Worm (Caenorhabditis elegans): ENCODE measurements around the gene dnj-8.

dnj-8 gene

ce11 chrII:6588605-6589292 is 9.1 kb downstream of the dnj-8 start, which contains the start of gene icd-1 (continued):
- peak in 5 of 6 experiments; percentile 50 to 93 (median 68) for TF ChIP-seq elt-3 (tag; optimal IDR thresholded peaks at IDR 0.05)
- peak; percentile 67 for TF ChIP-seq mef-2 (tag; optimal IDR thresholded peaks at IDR 0.05)
- peak; percentile 83 for TF ChIP-seq snpc-4 (tag; optimal IDR thresholded peaks at IDR 0.05)
- peak; percentile 99 for TF ChIP-seq nhr-71 (tag; optimal IDR thresholded peaks at IDR 0.05)
- TF ChIP-seq ces-1 (GFP tag; optimal IDR thresholded peaks at IDR 0.05) = no peak
- peak; percentile 89 for TF ChIP-seq ceh-88 (GFP tag; IDR thresholded peaks at IDR 0.05)
- peak; percentile 71 for TF ChIP-seq lin-15B (tag; optimal IDR thresholded peaks at IDR 0.05)
- TF ChIP-seq xbp-1 (tag; optimal IDR thresholded peaks at IDR 0.05) = peak; percentile 94
- peak; percentile 44 for TF ChIP-seq sox-4 (tag; optimal IDR thresholded peaks at IDR 0.05)
- TF ChIP-seq ztf-4 (tag; optimal IDR thresholded peaks at IDR 0.05) = peak; percentile 97
- peak; percentile 96 for TF ChIP-seq fkh-8 (tag; optimal IDR thresholded peaks at IDR 0.05)
- peak; percentile 94 for TF ChIP-seq lin-39 (tag; optimal IDR thresholded peaks at IDR 0.05)
- TF ChIP-seq dsc-1 (tag; optimal IDR thresholded peaks at IDR 0.05) = peak; percentile 94
- TF ChIP-seq fkh-10 (GFP tag; optimal IDR thresholded peaks at IDR 0.05) = peak; percentile 86
- peak; percentile 98 for TF ChIP-seq nhr-20 (tag; optimal IDR thresholded peaks at IDR 0.05)
- TF ChIP-seq jun-1 (tag; optimal IDR thresholded peaks at IDR 0.05) = peak; percentile 94
- TF ChIP-seq ceh-8 (GFP tag; optimal IDR thresholded peaks at IDR 0.05) = peak; percentile 80
- TF ChIP-seq lin-13 (GFP tag; optimal IDR thresholded peaks at IDR 0.05) = peak; percentile 84
- peak in 1 of 2 experiments; percentile 85 for TF ChIP-seq ztf-11 (tag; optimal IDR thresholded peaks at IDR 0.05)
- TF ChIP-seq ceh-90 (tag; optimal IDR thresholded peaks at IDR 0.05) = peak; percentile 28
- peak; percentile 65 for TF ChIP-seq mab-9 (GFP tag; IDR thresholded peaks at IDR 0.05)
- peak; percentile 88 for TF ChIP-seq irx-1 (tag; optimal IDR thresholded peaks at IDR 0.05)
- no peak for TF ChIP-seq nhr-12 (tag; optimal IDR thresholded peaks at IDR 0.05)
- TF ChIP-seq blmp-1 (tag; optimal IDR thresholded peaks at IDR 0.05) = peak; percentile 79
- peak; percentile 90 for TF ChIP-seq pax-3 (tag; optimal IDR thresholded peaks at IDR 0.05)
- peak in 1 of 2 experiments; percentile 82 for TF ChIP-seq egl-27 (tag; optimal IDR thresholded peaks at IDR 0.05)
- TF ChIP-seq lin-35 (GFP tag; optimal IDR thresholded peaks at IDR 0.05) = peak; percentile 84 to 87
- peak; percentile 86 for TF ChIP-seq egl-13 (tag; optimal IDR thresholded peaks at IDR 0.05)
- TF ChIP-seq nhr-76 (tag; optimal IDR thresholded peaks at IDR 0.05) = no peak
- no peak for TF ChIP-seq alr-1 (tag; optimal IDR thresholded peaks at IDR 0.05; ENCODE audit: borderline replicate concordance)
- TF ChIP-seq mdl-1 (tag; optimal IDR thresholded peaks at IDR 0.05) = peak; percentile 45 to 89
- TF ChIP-seq swsn-7 (tag; optimal IDR thresholded peaks at IDR 0.05) = peak; percentile 98
- peak; percentile 94 for TF ChIP-seq mep-1 (tag; optimal IDR thresholded peaks at IDR 0.05)
- TF ChIP-seq Y116A8C.19 (tag; optimal IDR thresholded peaks at IDR 0.05; ENCODE audit: borderline replicate concordance) = no peak
- TF ChIP-seq zip-4 (GFP tag; optimal IDR thresholded peaks at IDR 0.05) = peak; percentile 99
- peak; percentile 95 for TF ChIP-seq grh-1 (GFP tag; IDR thresholded peaks at IDR 0.05)
- no peak for TF ChIP-seq vab-15 (tag; optimal IDR thresholded peaks at IDR 0.05)
- peak; percentile 89 for TF ChIP-seq lir-3 (tag; optimal IDR thresholded peaks at IDR 0.05; ENCODE audit: poor library complexity)
- peak; percentile 76 to 81 (median 76) for TF ChIP-seq dpl-1 (GFP tag; optimal IDR thresholded peaks at IDR 0.05)
- TF ChIP-seq unc-86 (tag; optimal IDR thresholded peaks at IDR 0.05) = peak; percentile 95
- TF ChIP-seq lsy-2 (tag; optimal IDR thresholded peaks at IDR 0.05) = peak; percentile 94 to 96
- TF ChIP-seq ceh-63 (GFP tag; optimal IDR thresholded peaks at IDR 0.05) = no peak
- peak; percentile 99 for TF ChIP-seq nhr-85 (tag)
- TF ChIP-seq fos-1 (tag; optimal IDR thresholded peaks at IDR 0.05) = peak; percentile 95
- TF ChIP-seq unc-30 (tag; optimal IDR thresholded peaks at IDR 0.05) = no peak
- TF ChIP-seq nhr-90 (tag; optimal IDR thresholded peaks at IDR 0.05; ENCODE audit: poor library complexity) = peak; percentile 94
- TF ChIP-seq lin-14 (GFP tag; optimal IDR thresholded peaks at IDR 0.05) = peak; percentile 98
- peak; percentile 91 for TF ChIP-seq aly-2 (tag; optimal IDR thresholded peaks at IDR 0.05)
- peak; percentile 92 for TF ChIP-seq rnt-1 (tag; optimal IDR thresholded peaks at IDR 0.05)
- TF ChIP-seq efl-1 (optimal IDR thresholded peaks at IDR 0.05) = peak; percentile 93 to 96
- TF ChIP-seq efl-1 (GFP tag; optimal IDR thresholded peaks at IDR 0.05 in 1 of 2) = peak; percentile 73 to 98
